Fruit fly (Drosophila melanogaster): ENCODE data around the gene CG34167.

Gene CG34167

DNA sequence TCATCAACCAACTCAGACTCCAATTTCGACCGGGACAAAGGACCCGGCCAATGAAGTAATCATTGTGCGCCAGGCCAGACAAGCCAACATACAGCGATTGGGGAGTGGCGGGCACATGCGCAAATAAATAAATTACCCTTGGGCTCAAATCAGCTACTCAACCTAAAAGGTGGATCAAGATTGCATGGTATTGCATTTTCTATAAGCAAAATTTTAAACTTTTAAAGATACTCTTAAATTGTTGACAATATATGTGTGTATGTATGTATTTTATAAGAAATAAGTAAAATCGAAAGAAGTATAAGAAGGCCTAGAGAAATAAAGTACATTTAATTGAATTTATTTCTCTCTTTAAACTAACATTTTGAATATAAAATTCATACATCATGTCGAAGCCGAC, 24.3 kb downstream of the CG34167 start, which contains the start of gene CG10839:
Gene CG10839, plus strand, starts transcription at position 301 of the 400 bp plus-strand sequence.
- TF ChIP-seq cyc (GFP tag; optimal IDR thresholded peaks at IDR 0.05) (no peak), CG8319 (GFP tag; optimal IDR thresholded peaks at IDR 0.05) (no peak), CG16779 (tag; optimal IDR thresholded peaks at IDR 0.05) (no peak)

DNA sequence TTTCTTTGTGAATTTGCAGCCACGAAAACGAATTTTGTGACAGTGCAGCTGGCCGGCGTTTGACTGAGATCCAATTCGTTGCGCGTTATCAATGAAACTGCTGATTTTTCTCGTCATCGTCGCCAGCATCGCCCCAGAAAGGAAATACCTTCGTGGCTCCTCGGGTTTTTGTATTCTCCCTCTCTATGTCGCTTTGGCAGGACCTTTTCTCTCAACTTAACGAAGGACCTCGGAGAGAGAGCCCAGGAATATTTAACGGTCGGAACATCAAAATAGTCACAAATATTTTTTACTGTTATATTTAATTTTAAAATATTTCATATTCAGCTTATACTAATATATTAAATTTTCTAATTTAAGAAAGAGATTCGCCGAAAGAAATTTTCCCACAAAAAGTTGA, 41.1 kb downstream of the CG34167 start, which contains the start of gene beat-Ib:
Gene beat-Ib, minus strand, starts transcription at position 101 of the 400 bp plus-strand sequence.
- TF ChIP-seq CG6854 (GFP tag; optimal IDR thresholded peaks at IDR 0.05) = no peak
- no peak for TF ChIP-seq Gug (GFP tag; IDR thresholded peaks at IDR 0.05)
- TF ChIP-seq fkh (GFP tag; optimal IDR thresholded peaks at IDR 0.05) = no peak
- TF ChIP-seq Ets96B (tag; optimal IDR thresholded peaks at IDR 0.05) = no peak
- no peak for TF ChIP-seq CG9139 (GFP tag; optimal IDR thresholded peaks at IDR 0.05)
- no peak for TF ChIP-seq eg (GFP tag; IDR thresholded peaks at IDR 0.05)
- no peak for TF ChIP-seq CG11762 (GFP tag; optimal IDR thresholded peaks at IDR 0.05; ENCODE audit: insufficient read depth)
- TF ChIP-seq Hr39 (GFP tag; optimal IDR thresholded peaks at IDR 0.05) = no peak
- TF ChIP-seq Hr38 (GFP tag; optimal IDR thresholded peaks at IDR 0.05) = no peak
- no peak for TF ChIP-seq CG6792 (GFP tag; optimal IDR thresholded peaks at IDR 0.05)
- no peak for TF ChIP-seq dsx (GFP tag; optimal IDR thresholded peaks at IDR 0.05; ENCODE audit: poor library complexity, severe bottlenecking)
- TF ChIP-seq topi (GFP tag; optimal IDR thresholded peaks at IDR 0.05) = no peak
- no peak for TF ChIP-seq CG3919 (GFP tag; optimal IDR thresholded peaks at IDR 0.05)

- no peak for TF ChIP-seq fd59A (GFP tag; optimal IDR thresholded peaks at IDR 0.05)
- TF ChIP-seq Sox15 (GFP tag; optimal IDR thresholded peaks at IDR 0.05) = no peak
- TF ChIP-seq CG7368 (GFP tag; optimal IDR thresholded peaks at IDR 0.05) = no peak
- TF ChIP-seq cyc (GFP tag; optimal IDR thresholded peaks at IDR 0.05) = no peak
- TF ChIP-seq Hr38 (GFP tag; optimal IDR thresholded peaks at IDR 0.05) = no peak
- TF ChIP-seq Eip93F (GFP tag; optimal IDR thresholded peaks at IDR 0.05) = no peak
- TF ChIP-seq eg (GFP tag; IDR thresholded peaks at IDR 0.05) = no peak
- TF ChIP-seq CG11902 (GFP tag; optimal IDR thresholded peaks at IDR 0.05) = no peak
- TF ChIP-seq Eip78C (GFP tag) = no peak
- no peak for TF ChIP-seq Hr39 (GFP tag; optimal IDR thresholded peaks at IDR 0.05)
- TF ChIP-seq Eip75B (GFP tag; optimal IDR thresholded peaks at IDR 0.05) = no peak
- no peak for TF ChIP-seq vri (GFP tag; optimal IDR thresholded peaks at IDR 0.05)
Measured at dm6 chr2L:15957558-15957957, 45.9 kb downstream of the CG34167 start, which contains the start of gene CG18063. Gene CG18063 (plus strand): TSS chr2L:15957858.

All from whole organism, prepupa.